Worm (Caenorhabditis elegans) whole organism, L1 larva: ENCODE results near the gene ivns-1.
A peak's percentile ranks its signal among the peaks of the same experiment; 100 is the strongest.

ENCODE experiments used
- C04F5.9 ChIP-seq: sonication (generic microtip); optimal IDR thresholded peaks from 2 replicates; lab custom pipeline; 2016; ENCODE audit warnings: missing genetic modification characterization, missing compliant biosample characterization
- C16A3.4 ChIP-seq: fragments of 150-350 bp; optimal IDR thresholded peaks from 2 replicates; lab custom pipeline; 2014; ENCODE audit warnings: missing biosample characterization, missing genetic modification characterization
- C34B4.2 ChIP-seq: sonication (generic microtip); optimal IDR thresholded peaks from 2 replicates; lab custom pipeline; 2017; ENCODE audit warnings: mild to moderate bottlenecking, missing genetic modification characterization, missing compliant biosample characterization
- Y116A8C.19 ChIP-seq: sonication (generic microtip); optimal IDR thresholded peaks from 2 replicates; lab custom pipeline; 2016; ENCODE audit warnings: missing compliant biosample characterization, missing genetic modification characterization, borderline replicate concordance
- alr-1 ChIP-seq: fragments of 200-800 bp; sonication (Bioruptor generic); optimal IDR thresholded peaks from 2 replicates; lab custom pipeline; 2018; ENCODE audit warnings: borderline replicate concordance, mild to moderate bottlenecking, missing genetic modification characterization, missing compliant biosample characterization
- aly-2 ChIP-seq: fragments of 150-350 bp; optimal IDR thresholded peaks from 2 replicates; lab custom pipeline; 2014; ENCODE audit warnings: missing biosample characterization, missing genetic modification characterization
- ama-1 ChIP-seq: fragments of 150-350 bp; optimal IDR thresholded peaks from 2 replicates; lab custom pipeline; 2014
- blmp-1 ChIP-seq: fragments of 150-350 bp; optimal IDR thresholded peaks from 2 replicates; lab custom pipeline; 2014; ENCODE audit warnings: missing biosample characterization, missing genetic modification characterization
- ceh-8 ChIP-seq: fragments of 200-800 bp; sonication (Bioruptor generic); optimal IDR thresholded peaks from 2 replicates; lab custom pipeline; 2018; ENCODE audit warnings: mild to moderate bottlenecking, missing genetic modification characterization, moderate library complexity, missing compliant biosample characterization
- ceh-82 ChIP-seq, 3 experiments: fragments of 150-350 bp in 1 of 3; sonication (generic microtip) in 2 of 3; optimal IDR thresholded peaks; 2 replicates each; lab custom pipeline; 2014 to 2017; ENCODE audit warnings: missing biosample characterization in 3 of 3, missing genetic modification characterization in 3 of 3
- dpl-1 ChIP-seq, 3 experiments: fragments of 150-350 bp in 2 of 3; sonication (generic microtip) in 1 of 3; optimal IDR thresholded peaks; 2 replicates each; lab custom pipeline; 2014 to 2017; ENCODE audit warnings: missing biosample characterization in 3 of 3, missing genetic modification characterization in 3 of 3, missing genetic modification reagents in 3 of 3
- dsc-1 ChIP-seq: sonication (generic microtip); optimal IDR thresholded peaks from 2 replicates; lab custom pipeline; 2016; ENCODE audit warnings: mild to moderate bottlenecking, missing genetic modification characterization, missing compliant biosample characterization
- egl-13 ChIP-seq: sonication (generic microtip); optimal IDR thresholded peaks from 2 replicates; lab custom pipeline; 2016; ENCODE audit warnings: missing genotype, missing genetic modification reagents, missing genetic modification characterization, missing compliant biosample characterization
- egl-27 ChIP-seq, 2 experiments: fragments of 150-350 bp in 1 of 2; sonication (generic microtip); optimal IDR thresholded peaks; 3 replicates each; lab custom pipeline; 2017 to 2018; ENCODE audit warnings: missing biosample characterization in 2 of 2, missing genetic modification characterization in 2 of 2, missing genetic modification reagents in 2 of 2
- ets-5 ChIP-seq: fragments of 200-800 bp; sonication (Bioruptor generic); IDR thresholded peaks from 2 replicates; pipeline ENCODE4 v1.3.6; 2022; ENCODE audit warnings: missing genetic modification characterization, missing compliant biosample characterization
- fkh-10 ChIP-seq: sonication (generic microtip); optimal IDR thresholded peaks from 2 replicates; lab custom pipeline; 2017; ENCODE audit warnings: missing biosample characterization, missing genetic modification reagents, missing genetic modification characterization
- fkh-4 ChIP-seq: sonication (generic microtip); optimal IDR thresholded peaks from 2 replicates; lab custom pipeline; 2016; ENCODE audit warnings: missing compliant biosample characterization, missing genetic modification characterization, borderline replicate concordance
- fkh-8 ChIP-seq: sonication (generic microtip); optimal IDR thresholded peaks from 2 replicates; lab custom pipeline; 2016; ENCODE audit warnings: mild to moderate bottlenecking, missing genetic modification characterization, missing compliant biosample characterization
- fos-1 ChIP-seq: fragments of 150-350 bp; optimal IDR thresholded peaks from 2 replicates; lab custom pipeline; 2014; ENCODE audit warnings: missing biosample characterization, missing genetic modification characterization
- hpl-2 ChIP-seq: fragments of 150-350 bp; optimal IDR thresholded peaks from 2 replicates; lab custom pipeline; 2014; ENCODE audit warnings: missing biosample characterization, missing genetic modification reagents, missing genetic modification characterization
- irx-1 ChIP-seq: sonication (generic microtip); optimal IDR thresholded peaks from 2 replicates; lab custom pipeline; 2016; ENCODE audit warnings: missing genetic modification characterization, missing compliant biosample characterization
- isw-1 ChIP-seq: fragments of 200-800 bp; sonication (Bioruptor generic); IDR thresholded peaks from 2 replicates; pipeline ENCODE4 v1.3.6; 2022; ENCODE audit warnings: missing genetic modification characterization, missing compliant biosample characterization
- jun-1 ChIP-seq: fragments of 150-350 bp; optimal IDR thresholded peaks from 2 replicates; lab custom pipeline; 2014; ENCODE audit warnings: missing biosample characterization, missing genetic modification reagents, missing genetic modification characterization
- lin-14 ChIP-seq: fragments of 200-800 bp; sonication (Bioruptor generic); optimal IDR thresholded peaks from 2 replicates; lab custom pipeline; 2018; ENCODE audit warnings: mild to moderate bottlenecking, missing genetic modification characterization, moderate library complexity, missing compliant biosample characterization
- lin-35 ChIP-seq, 2 experiments: fragments of 150-350 bp; optimal IDR thresholded peaks; 2 replicates each; lab custom pipeline; 2014; ENCODE audit warnings: missing biosample characterization in 2 of 2, missing genetic modification characterization in 2 of 2, missing genetic modification reagents in 2 of 2
- lir-3 ChIP-seq: sonication (generic microtip); optimal IDR thresholded peaks from 2 replicates; lab custom pipeline; 2016; ENCODE audit warnings: mild to moderate bottlenecking, missing genetic modification characterization, moderate library complexity, missing compliant biosample characterization; ENCODE audit not compliant: poor library complexity
- lsy-2 ChIP-seq, 2 experiments: fragments of 150-350 bp; optimal IDR thresholded peaks; 2 replicates each; lab custom pipeline; 2014; ENCODE audit warnings: missing biosample characterization in 2 of 2, missing genetic modification characterization in 2 of 2
- mab-9 ChIP-seq: fragments of 200-800 bp; sonication (Bioruptor generic); IDR thresholded peaks from 2 replicates; pipeline ENCODE4 v1.3.6; 2022; ENCODE audit warnings: missing genetic modification reagents, missing genetic modification characterization, missing compliant biosample characterization
- nhr-11 ChIP-seq: fragments of 150-350 bp; optimal IDR thresholded peaks from 2 replicates; lab custom pipeline; 2014; ENCODE audit warnings: missing biosample characterization, missing genetic modification characterization
- nhr-19 ChIP-seq: fragments of 200-800 bp; sonication (Bioruptor generic); conservative IDR thresholded peaks from 2 replicates; pipeline ENCODE4 v1.3.6; 2022; ENCODE audit warnings: missing genetic modification characterization, missing compliant biosample characterization
- nhr-20 ChIP-seq: sonication (generic microtip); optimal IDR thresholded peaks from 2 replicates; lab custom pipeline; 2016; ENCODE audit warnings: mild to moderate bottlenecking, missing genetic modification characterization, missing compliant biosample characterization
- nhr-76 ChIP-seq: sonication (generic microtip); optimal IDR thresholded peaks from 2 replicates; lab custom pipeline; 2017; ENCODE audit warnings: missing biosample characterization, missing genetic modification characterization
- nhr-84 ChIP-seq: sonication (generic microtip); optimal IDR thresholded peaks from 2 replicates; lab custom pipeline; 2017; ENCODE audit warnings: missing biosample characterization, missing genetic modification characterization
- nhr-85 ChIP-seq: sonication (generic microtip); peaks from one replicate; lab custom pipeline; 2016; ENCODE audit warnings: missing genetic modification characterization, inconsistent platforms, missing compliant biosample characterization
- pqm-1 ChIP-seq: sonication (generic microtip); optimal IDR thresholded peaks from 3 replicates; lab custom pipeline; 2017; ENCODE audit warnings: missing biosample characterization, missing genetic modification characterization
- rnt-1 ChIP-seq: sonication (generic microtip); optimal IDR thresholded peaks from 2 replicates; lab custom pipeline; 2016; ENCODE audit warnings: mild to moderate bottlenecking, missing genetic modification characterization, moderate library complexity, missing compliant biosample characterization
- skn-1 ChIP-seq: fragments of 150-350 bp; optimal IDR thresholded peaks from 2 replicates; lab custom pipeline; 2014; ENCODE audit warnings: missing biosample characterization, missing genetic modification characterization
- snpc-4 ChIP-seq: fragments of 150-350 bp; optimal IDR thresholded peaks from 2 replicates; lab custom pipeline; 2014; ENCODE audit warnings: missing biosample characterization, missing genetic modification characterization
- snu-23 ChIP-seq: sonication (generic microtip); optimal IDR thresholded peaks from 2 replicates; lab custom pipeline; 2016; ENCODE audit warnings: missing genetic modification characterization, missing compliant biosample characterization
- sox-4 ChIP-seq: sonication (generic microtip); optimal IDR thresholded peaks from 2 replicates; lab custom pipeline; 2016; ENCODE audit warnings: missing genetic modification characterization, missing compliant biosample characterization
- sup-37 ChIP-seq: fragments of 200-800 bp; sonication (Bioruptor generic); optimal IDR thresholded peaks from 2 replicates; lab custom pipeline; 2018; ENCODE audit warnings: mild to moderate bottlenecking, missing genetic modification characterization, missing compliant biosample characterization
- tbx-2 ChIP-seq: sonication (generic microtip); optimal IDR thresholded peaks from 2 replicates; lab custom pipeline; 2016; ENCODE audit warnings: missing genetic modification characterization, missing compliant biosample characterization
- unc-130 ChIP-seq: fragments of 150-350 bp; optimal IDR thresholded peaks from 2 replicates; lab custom pipeline; 2017; ENCODE audit warnings: missing biosample characterization, missing genetic modification characterization, inconsistent platforms
- xbp-1 ChIP-seq: sonication (generic microtip); optimal IDR thresholded peaks from 2 replicates; lab custom pipeline; 2016; ENCODE audit warnings: missing genetic modification characterization, missing compliant biosample characterization
- zip-4 ChIP-seq: fragments of 200-800 bp; sonication (Bioruptor generic); optimal IDR thresholded peaks from 2 replicates; lab custom pipeline; 2018; ENCODE audit warnings: mild to moderate bottlenecking, missing genetic modification characterization, moderate library complexity, missing compliant biosample characterization
- ztf-11 ChIP-seq, 2 experiments: sonication (generic microtip); optimal IDR thresholded peaks; 2 replicates each; lab custom pipeline; 2016 to 2017; ENCODE audit warnings: missing genetic modification characterization in 2 of 2, missing biosample characterization in 1 of 2, missing compliant biosample characterization in 1 of 2
- ztf-4 ChIP-seq: fragments of 150-350 bp; optimal IDR thresholded peaks from 2 replicates; lab custom pipeline; 2014; ENCODE audit warnings: missing biosample characterization, missing genetic modification characterization

The ivns-1 gene

DNA sequence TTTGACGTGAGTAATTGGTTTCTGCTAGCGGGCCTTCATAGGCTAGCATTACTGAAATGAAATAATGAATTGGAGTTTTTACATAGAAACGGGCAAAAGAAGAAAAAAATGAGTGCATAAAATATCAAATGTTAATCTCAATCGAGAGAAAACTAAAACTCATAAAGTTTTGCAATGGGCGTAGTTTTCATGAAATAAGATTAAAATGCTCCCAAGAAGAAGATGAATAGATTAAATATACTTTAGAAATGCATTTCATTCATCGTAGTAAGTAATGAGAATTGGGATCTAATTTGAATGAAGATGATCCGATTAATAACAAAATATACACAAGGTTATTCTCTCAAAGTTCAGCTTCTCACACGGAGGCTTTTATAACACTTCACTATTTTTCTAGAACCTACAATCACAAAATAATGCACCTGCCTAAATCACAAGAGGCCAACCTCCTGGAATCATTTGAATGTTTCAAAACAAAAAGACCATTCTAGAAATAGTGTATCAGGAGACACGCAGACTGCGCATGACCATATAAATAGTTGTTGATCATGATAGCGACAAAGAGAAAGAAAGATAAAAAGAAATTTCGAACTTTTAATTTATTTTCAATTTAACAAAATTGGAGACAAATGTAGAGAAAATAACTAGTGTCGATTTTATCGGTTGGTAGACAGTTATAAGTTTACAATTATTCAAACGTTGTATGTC lies 33.8 kb upstream of the ivns-1 start, which contains the start of gene nhr-17 (continued):
- TF ChIP-seq fos-1 (tag; lab: Kevin White, UChicago) (no peak), lsy-2 (tag; optimal IDR thresholded peaks at IDR 0.05; lab: Kevin White, UChicago) (peak in 1 of 2 experiments; percentile 9), mab-9 (no peak), tbx-2 (tag; lab: Kevin White, UChicago) (no peak), lin-35 (GFP tag; optimal IDR thresholded peaks at IDR 0.05; lab: Kevin White, UChicago) (peak; percentile 8 to 68), pqm-1 (tag; lab: Kevin White, UChicago) (no peak), ceh-8 (GFP tag; lab: Kevin White, UChicago) (no peak), snpc-4 (tag; lab: Kevin White, UChicago) (no peak), snu-23 (peak; percentile 79), isw-1 (no peak), jun-1 (tag; lab: Kevin White, UChicago) (no peak), nhr-20 (tag; lab: Kevin White, UChicago) (peak; percentile 82), nhr-76 (tag; lab: Kevin White, UChicago) (no peak), nhr-11 (no peak), Y116A8C.19 (tag; lab: Kevin White, UChicago) (no peak), ets-5 (no peak), zip-4 (GFP tag; lab: Kevin White, UChicago) (no peak), aly-2 (tag; lab: Kevin White, UChicago) (no peak), nhr-85 (peak; percentile 76), unc-130 (no peak), lir-3 (tag; lab: Kevin White, UChicago) (no peak), alr-1 (tag; lab: Kevin White, UChicago) (no peak), hpl-2 (no peak), C16A3.4 (tag; lab: Kevin White, UChicago) (no peak), sup-37 (GFP tag; lab: Kevin White, UChicago) (no peak), fkh-4 (no peak), skn-1 (tag; lab: Kevin White, UChicago) (peak; percentile 58), egl-27 (tag; optimal IDR thresholded peaks at IDR 0.05; lab: Kevin White, UChicago) (no peak), C34B4.2 (no peak), sox-4 (tag; lab: Kevin White, UChicago) (no peak), ceh-82 (tag; optimal IDR thresholded peaks at IDR 0.05; lab: Kevin White, UChicago) (peak in 1 of 3 experiments; percentile 2), C04F5.9 (no peak)

DNA sequence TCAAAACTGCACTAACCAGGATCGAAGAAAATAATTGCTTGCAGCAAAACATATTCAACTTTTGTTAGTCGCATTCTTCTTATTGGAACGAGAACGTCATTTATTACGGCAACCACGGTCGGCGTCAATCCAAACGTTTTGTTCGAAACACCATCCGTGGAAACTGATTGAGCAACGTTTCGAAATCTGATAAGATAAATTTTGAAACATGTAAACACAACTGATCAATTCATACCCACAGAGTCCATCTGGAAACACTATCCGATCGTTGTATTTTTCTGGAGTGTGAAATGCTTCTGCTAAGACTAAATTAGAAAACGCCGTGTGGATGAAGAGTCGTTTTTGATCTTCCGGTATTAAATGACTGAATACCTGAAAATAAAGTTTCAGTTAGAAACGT lies 31.6 kb upstream of the ivns-1 start:
- TF ChIP-seq ama-1, result no peak
- no peak for TF ChIP-seq snpc-4 (tag; lab: Kevin White, UChicago)
- no peak for TF ChIP-seq dpl-1 (GFP tag; optimal IDR thresholded peaks at IDR 0.05; lab: Kevin White, UChicago)
- no peak for TF ChIP-seq irx-1 (tag; lab: Kevin White, UChicago)
- no peak for TF ChIP-seq unc-130
- TF ChIP-seq fkh-8 (tag; lab: Kevin White, UChicago), result no peak
- no peak for TF ChIP-seq tbx-2 (tag; lab: Kevin White, UChicago)
- no peak for TF ChIP-seq snu-23
- TF ChIP-seq C04F5.9, result no peak
- TF ChIP-seq C34B4.2, result no peak
- TF ChIP-seq skn-1 (tag; lab: Kevin White, UChicago), result no peak
- TF ChIP-seq aly-2 (tag; lab: Kevin White, UChicago), result no peak

DNA sequence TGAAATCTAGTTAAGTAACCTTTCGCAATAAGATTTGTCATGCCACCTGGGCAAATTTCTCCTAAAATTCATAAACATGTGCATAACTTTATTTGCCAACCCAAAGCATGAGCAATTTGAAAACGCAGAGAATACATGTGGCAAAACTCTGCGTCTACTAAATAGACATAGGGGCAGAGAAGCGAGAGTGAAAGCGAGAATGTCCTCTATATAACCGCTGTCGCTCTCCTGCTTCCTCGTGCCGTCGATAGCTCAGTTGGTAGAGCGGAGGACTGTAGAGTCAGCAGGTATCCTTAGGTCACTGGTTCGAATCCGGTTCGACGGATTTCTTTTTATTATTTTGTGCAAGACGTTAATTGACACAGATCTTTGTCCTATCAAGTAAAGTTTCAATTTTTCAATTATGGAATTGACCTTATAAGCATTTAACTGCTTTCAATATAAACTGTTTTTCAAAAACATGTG lies 30.9 kb upstream of the ivns-1 start:
- no peak for TF ChIP-seq fkh-4
- TF ChIP-seq nhr-20 (tag; lab: Kevin White, UChicago), result peak; percentile 75
- peak; percentile 68 for TF ChIP-seq aly-2 (tag; lab: Kevin White, UChicago)
- peak; percentile 53 for TF ChIP-seq fkh-10 (GFP tag; lab: Kevin White, UChicago)
- peak in 1 of 2 experiments; percentile 49 for TF ChIP-seq egl-27 (tag; optimal IDR thresholded peaks at IDR 0.05; lab: Kevin White, UChicago)
- no peak for TF ChIP-seq Y116A8C.19 (tag; lab: Kevin White, UChicago)
- peak; percentile 42 for TF ChIP-seq fos-1 (tag; lab: Kevin White, UChicago)
- peak; percentile 69 for TF ChIP-seq nhr-85
- TF ChIP-seq lin-14 (GFP tag; lab: Kevin White, UChicago), result peak; percentile 68
- peak; percentile 31 for TF ChIP-seq ceh-8 (GFP tag; lab: Kevin White, UChicago)
- peak; percentile 21 for TF ChIP-seq hpl-2
- TF ChIP-seq C16A3.4 (tag; lab: Kevin White, UChicago), result peak; percentile 51
- TF ChIP-seq ztf-4 (tag; lab: Kevin White, UChicago), result peak; percentile 71
- peak; percentile 66 for TF ChIP-seq xbp-1 (tag; lab: Kevin White, UChicago)
- peak; percentile 76 for TF ChIP-seq rnt-1 (tag; lab: Kevin White, UChicago)
- peak; percentile 44 for TF ChIP-seq blmp-1 (tag; lab: Kevin White, UChicago)
- TF ChIP-seq ama-1, result peak; percentile 68
- TF ChIP-seq egl-13, result peak; percentile 66
- no peak for TF ChIP-seq nhr-11
- TF ChIP-seq ztf-11 (tag; optimal IDR thresholded peaks at IDR 0.05; lab: Kevin White, UChicago), result peak in 1 of 2 experiments; percentile 59
- TF ChIP-seq nhr-84 (tag; lab: Kevin White, UChicago), result no peak
- peak; percentile 76 for TF ChIP-seq dsc-1
- TF ChIP-seq nhr-19 (GFP tag; lab: Robert Waterston, UW), result peak; percentile 78
